Fruit fly (Drosophila melanogaster) whole organism, embryonic: ENCODE data around the gene uif.

ENCODE experiments used
- B-H1 ChIP-seq: fragments of 200-800 bp; sonication (Bioruptor generic); IDR thresholded peaks from 3 replicates; pipeline ENCODE4 v1.3.6; 2022; ENCODE audit warnings: missing biosample characterization, missing genetic modification characterization
- B-H2 ChIP-seq: fragments of 200-800 bp; sonication (Bioruptor generic); optimal IDR thresholded peaks from 2 replicates; lab custom pipeline; 2018; ENCODE audit warnings: missing biosample characterization, mild to moderate bottlenecking, missing genetic modification characterization
- CG12071 ChIP-seq: fragments of 200-800 bp; sonication (Bioruptor generic); optimal IDR thresholded peaks from 3 replicates; lab custom pipeline; 2018; ENCODE audit warnings: missing biosample characterization, mild to moderate bottlenecking, missing genetic modification characterization
- CG13894 ChIP-seq: fragments of 200-800 bp; sonication (Bioruptor generic); optimal IDR thresholded peaks from 3 replicates; lab custom pipeline; 2018; ENCODE audit warnings: missing biosample characterization, mild to moderate bottlenecking, missing genetic modification characterization, moderate library complexity
- CG17829 ChIP-seq: fragments of 200-800 bp; optimal IDR thresholded peaks from 2 replicates; lab custom pipeline; 2019; ENCODE audit warnings: missing biosample characterization, mild to moderate bottlenecking, missing genetic modification characterization, moderate library complexity
- CG2120 ChIP-seq: fragments of 200-800 bp; sonication (Bioruptor generic); optimal IDR thresholded peaks from 3 replicates; lab custom pipeline; 2016; ENCODE audit warnings: missing biosample characterization, missing genetic modification characterization
- CG2129 ChIP-seq: fragments of 200-800 bp; sonication (Bioruptor generic); IDR thresholded peaks from 2 replicates; pipeline ENCODE4 v1.3.6; 2022; ENCODE audit warnings: missing biosample characterization, missing genetic modification characterization; ENCODE audit not compliant: partially characterized antibody
- CG2202 ChIP-seq: fragments of 200-800 bp; sonication (Bioruptor generic); optimal IDR thresholded peaks from 2 replicates; lab custom pipeline; 2018; ENCODE audit warnings: missing biosample characterization, mild to moderate bottlenecking, missing genetic modification characterization
- CG2712 ChIP-seq: fragments of 200-800 bp; optimal IDR thresholded peaks from 3 replicates; lab custom pipeline; 2019; ENCODE audit warnings: missing biosample characterization, mild to moderate bottlenecking, missing genetic modification characterization, moderate library complexity
- CG30020 ChIP-seq: fragments of 200-800 bp; optimal IDR thresholded peaks from 2 replicates; lab custom pipeline; 2019; ENCODE audit warnings: missing biosample characterization, mild to moderate bottlenecking, missing genetic modification characterization, moderate library complexity
- CG7928 ChIP-seq: fragments of 200-800 bp; sonication (Bioruptor generic); optimal IDR thresholded peaks from 2 replicates; lab custom pipeline; 2017; ENCODE audit warnings: missing biosample characterization, mild to moderate bottlenecking, missing genetic modification characterization
- CG8478 ChIP-seq: fragments of >200 bp; optimal IDR thresholded peaks from 2 replicates; lab custom pipeline; 2018
- CG9437 ChIP-seq: fragments of 200-800 bp; sonication (Bioruptor generic); optimal IDR thresholded peaks from 2 replicates; lab custom pipeline; 2018; ENCODE audit warnings: missing biosample characterization, mild to moderate bottlenecking, missing genetic modification characterization
- D ChIP-seq, 2 experiments: fragments of 200-800 bp in 1 of 2; fragments of >200 bp in 1 of 2; sonication (Bioruptor generic) in 1 of 2; optimal IDR thresholded peaks; 2 replicates in 1 of 2; 3 replicates in 1 of 2; lab custom pipeline; 2017; ENCODE audit warnings: mild to moderate bottlenecking in 1 of 2, missing biosample characterization in 1 of 2, missing genetic modification characterization in 1 of 2, missing genetic modification reagents in 1 of 2
- Dbx ChIP-seq: fragments of 200-800 bp; sonication (Bioruptor generic); IDR thresholded peaks from 3 replicates; pipeline ENCODE4 v1.3.6; 2022; ENCODE audit warnings: missing biosample characterization, missing genetic modification characterization
- Hr3 ChIP-seq: fragments of 200-800 bp; sonication (Bioruptor generic); optimal IDR thresholded peaks from 3 replicates; lab custom pipeline; 2016; ENCODE audit warnings: missing biosample characterization, missing genetic modification characterization
- Hr51 ChIP-seq, 2 experiments: fragments of 200-800 bp; sonication (Bioruptor generic); optimal IDR thresholded peaks; 2 replicates in 1 of 2; 3 replicates in 1 of 2; lab custom pipeline; 2016 to 2018; ENCODE audit warnings: missing biosample characterization in 2 of 2, missing genetic modification characterization in 2 of 2, mild to moderate bottlenecking in 1 of 2, moderate library complexity in 1 of 2
- Hr78 ChIP-seq, 2 experiments: fragments of 200-800 bp in 1 of 2; fragments of >200 bp in 1 of 2; sonication (Bioruptor generic) in 1 of 2; optimal IDR thresholded peaks; 2 replicates each; lab custom pipeline; 2017 to 2019; ENCODE audit warnings: missing biosample characterization in 2 of 2, missing genetic modification characterization in 2 of 2, mild to moderate bottlenecking in 1 of 2, moderate library complexity in 1 of 2
- Hsf ChIP-seq: fragments of 200-800 bp; sonication (Bioruptor generic); optimal IDR thresholded peaks from 3 replicates; lab custom pipeline; 2016; ENCODE audit warnings: missing biosample characterization, missing genetic modification characterization
- Lhr ChIP-seq: fragments of 200-800 bp; sonication (Bioruptor generic); optimal IDR thresholded peaks from 3 replicates; lab custom pipeline; 2017; ENCODE audit warnings: mild to moderate bottlenecking, missing biosample characterization, missing genetic modification reagents, missing genetic modification characterization
- Myb ChIP-seq: fragments of 200-800 bp; sonication (Bioruptor generic); optimal IDR thresholded peaks from 2 replicates; lab custom pipeline; 2016; ENCODE audit warnings: missing biosample characterization, missing genetic modification characterization
- Oli ChIP-seq: fragments of 200-800 bp; sonication (Bioruptor generic); optimal IDR thresholded peaks from 2 replicates; lab custom pipeline; 2018; ENCODE audit warnings: missing biosample characterization, mild to moderate bottlenecking, missing genetic modification characterization, moderate library complexity
- YL-1 ChIP-seq: fragments of 200-800 bp; sonication (Bioruptor generic); optimal IDR thresholded peaks from 3 replicates; lab custom pipeline; 2017; ENCODE audit warnings: missing biosample characterization, mild to moderate bottlenecking, missing genetic modification characterization
- ash1 ChIP-seq: fragments of 200-800 bp; sonication (Bioruptor generic); optimal IDR thresholded peaks from 2 replicates; lab custom pipeline; 2018; ENCODE audit warnings: missing biosample characterization, mild to moderate bottlenecking, missing genetic modification characterization
- az2 ChIP-seq: fragments of 200-800 bp; sonication (Bioruptor generic); optimal IDR thresholded peaks from 3 replicates; lab custom pipeline; 2016; ENCODE audit warnings: missing biosample characterization, missing genetic modification characterization
- bcd ChIP-seq: fragments of 200-800 bp; sonication (Bioruptor generic); optimal IDR thresholded peaks from 2 replicates; lab custom pipeline; 2017; ENCODE audit warnings: missing biosample characterization, mild to moderate bottlenecking, missing genetic modification characterization
- chm ChIP-seq: fragments of 200-800 bp; sonication (Bioruptor generic); IDR thresholded peaks from 2 replicates; pipeline ENCODE4 v1.3.6; 2022; ENCODE audit warnings: missing biosample characterization, missing genetic modification characterization
- croc ChIP-seq: fragments of 200-800 bp; sonication (Bioruptor generic); conservative IDR thresholded peaks from 3 replicates; pipeline ENCODE4 v1.3.6; 2022; ENCODE audit warnings: missing biosample characterization, missing genetic modification characterization
- crol ChIP-seq: fragments of 200-800 bp; sonication (Bioruptor generic); IDR thresholded peaks from 2 replicates; pipeline ENCODE4 v1.3.6; 2022; ENCODE audit warnings: missing biosample characterization, missing genetic modification characterization
- eyg ChIP-seq: fragments of 200-800 bp; sonication (Bioruptor generic); optimal IDR thresholded peaks from 3 replicates; lab custom pipeline; 2016; ENCODE audit warnings: missing biosample characterization, missing genetic modification characterization
- fd96Cb ChIP-seq: fragments of 200-800 bp; sonication (Bioruptor generic); optimal IDR thresholded peaks from 2 replicates; lab custom pipeline; 2018; ENCODE audit warnings: missing biosample characterization, mild to moderate bottlenecking, missing genetic modification characterization, moderate library complexity
- gsb-n ChIP-seq: fragments of 200-800 bp; sonication (Bioruptor generic); optimal IDR thresholded peaks from 3 replicates; lab custom pipeline; 2018; ENCODE audit warnings: missing biosample characterization, mild to moderate bottlenecking, missing genetic modification characterization
- hbn ChIP-seq: fragments of 200-800 bp; sonication (Bioruptor generic); IDR thresholded peaks from 2 replicates; pipeline ENCODE4 v1.3.6; 2022; ENCODE audit warnings: missing biosample characterization, missing genetic modification characterization; ENCODE audit not compliant: partially characterized antibody
- kah ChIP-seq: fragments of 200-800 bp; sonication (Bioruptor generic); optimal IDR thresholded peaks from 2 replicates; lab custom pipeline; 2018; ENCODE audit warnings: missing biosample characterization, mild to moderate bottlenecking, missing genetic modification characterization
- knrl ChIP-seq: fragments of 200-800 bp; sonication (Bioruptor generic); IDR thresholded peaks from 3 replicates; pipeline ENCODE4 v1.3.6; 2022; ENCODE audit warnings: missing biosample characterization, missing genetic modification characterization; ENCODE audit not compliant: partially characterized antibody
- mld ChIP-seq: fragments of 200-800 bp; sonication (Bioruptor generic); IDR thresholded peaks from 3 replicates; pipeline ENCODE4 v1.3.6; 2022; ENCODE audit warnings: missing biosample characterization, missing genetic modification characterization; ENCODE audit not compliant: partially characterized antibody
- nom ChIP-seq: fragments of 200-800 bp; sonication (Bioruptor generic); optimal IDR thresholded peaks from 2 replicates; lab custom pipeline; 2017; ENCODE audit warnings: missing biosample characterization, missing genetic modification characterization, mild to moderate bottlenecking, moderate library complexity, missing genetic modification reagents
- p53 ChIP-seq: fragments of 200-800 bp; sonication (Bioruptor generic); optimal IDR thresholded peaks from 2 replicates; lab custom pipeline; 2016; ENCODE audit warnings: missing biosample characterization, missing genetic modification characterization
- pan ChIP-seq, 4 experiments: fragments of >200 bp in 3 of 4; fragments of 200-800 bp in 1 of 4; sonication (Bioruptor generic) in 1 of 4; optimal IDR thresholded peaks in 3 of 4; IDR thresholded peaks in 1 of 4; 2 replicates each; pipeline versions ENCODE4 v1.3.6 to Lab custom; 2017 to 2022; ENCODE audit warnings: missing biosample characterization in 2 of 4, missing genetic modification characterization in 2 of 4, mixed read lengths in 1 of 4
- phol ChIP-seq: fragments of 200-800 bp; sonication (Bioruptor generic); optimal IDR thresholded peaks from 3 replicates; lab custom pipeline; 2018; ENCODE audit warnings: missing biosample characterization, mild to moderate bottlenecking, missing genetic modification characterization, moderate library complexity
- ranshi ChIP-seq: fragments of 200-800 bp; sonication (Bioruptor generic); IDR thresholded peaks from 2 replicates; pipeline ENCODE4 v1.3.6; 2022; ENCODE audit warnings: missing biosample characterization, missing genetic modification characterization
- rib ChIP-seq: fragments of 200-800 bp; sonication (Bioruptor generic); IDR thresholded peaks from 2 replicates; pipeline ENCODE4 v1.3.6; 2022; ENCODE audit warnings: missing biosample characterization, missing genetic modification characterization
- run ChIP-seq: fragments of 200-800 bp; sonication (Bioruptor generic); optimal IDR thresholded peaks from 3 replicates; lab custom pipeline; 2018; ENCODE audit warnings: missing biosample characterization, mild to moderate bottlenecking, missing genetic modification characterization
- scrt ChIP-seq: fragments of 200-800 bp; sonication (Bioruptor generic); optimal IDR thresholded peaks from 2 replicates; lab custom pipeline; 2018; ENCODE audit warnings: missing biosample characterization, mild to moderate bottlenecking, missing genetic modification characterization, moderate library complexity
- tna ChIP-seq: fragments of 200-800 bp; sonication (Bioruptor generic); IDR thresholded peaks from 2 replicates; pipeline ENCODE4 v1.3.6; 2022; ENCODE audit warnings: missing biosample characterization, missing genetic modification characterization; ENCODE audit not compliant: partially characterized antibody
- wek ChIP-seq: fragments of 200-800 bp; sonication (Bioruptor generic); optimal IDR thresholded peaks from 3 replicates; lab custom pipeline; 2018; ENCODE audit warnings: missing biosample characterization, mild to moderate bottlenecking, missing genetic modification characterization, moderate library complexity
- zen2 ChIP-seq: fragments of 200-800 bp; sonication (Bioruptor generic); IDR thresholded peaks from 3 replicates; pipeline ENCODE4 v1.3.6; 2022; ENCODE audit warnings: missing biosample characterization, missing genetic modification characterization; ENCODE audit not compliant: partially characterized antibody

uif gene

dm6 chr2L:6967422-6968012 is 42.6 kb downstream of the uif start, which contains the start of gene Sumo (continued):
- TF ChIP-seq Hr78 (GFP tag; optimal IDR thresholded peaks at IDR 0.05; lab: Kevin White, UChicago): no peak
- no peak for TF ChIP-seq CG7928 (GFP tag; lab: Kevin White, UChicago)
- peak; percentile 96 for TF ChIP-seq hbn (GFP tag; lab: Robert Waterston, UW)
- peak; percentile 22 for TF ChIP-seq CG13894 (tag; lab: Kevin White, UChicago)
- no peak for TF ChIP-seq CG12071 (GFP tag; lab: Kevin White, UChicago)
- TF ChIP-seq mld (GFP tag; lab: Robert Waterston, UW): peak; percentile 100
- TF ChIP-seq run: no peak
- TF ChIP-seq CG8478: no peak
- no peak for TF ChIP-seq D (optimal IDR thresholded peaks at IDR 0.05; lab: Kevin White, UChicago)
- TF ChIP-seq D (GFP tag; optimal IDR thresholded peaks at IDR 0.05; lab: Kevin White, UChicago): no peak
- peak; percentile 17 for TF ChIP-seq Hr3 (GFP tag; lab: Kevin White, UChicago)
- TF ChIP-seq ash1 (GFP tag; lab: Kevin White, UChicago): no peak
- TF ChIP-seq pan (optimal IDR thresholded peaks at IDR 0.05; lab: Kevin White, UChicago): no peak
- peak in 1 of 2 experiments; percentile 43 for TF ChIP-seq pan (GFP tag; optimal IDR thresholded peaks at IDR 0.05 in 1 of 2, IDR thresholded peaks at IDR 0.05 in 1 of 2)
- no peak for TF ChIP-seq Hr51 (GFP tag; optimal IDR thresholded peaks at IDR 0.05; lab: Kevin White, UChicago)
- no peak for TF ChIP-seq fd96Cb (tag; lab: Kevin White, UChicago)
- no peak for TF ChIP-seq CG9437
- TF ChIP-seq Lhr: peak; percentile 15
- peak; percentile 30 for TF ChIP-seq CG2712 (tag; lab: Kevin White, UChicago)
- TF ChIP-seq CG2202 (tag; lab: Kevin White, UChicago): no peak
- peak; percentile 59; the same call in 2 of the 3 replicates for TF ChIP-seq Dbx
- no peak; the same call in 1 of the 2 replicates for TF ChIP-seq ranshi (GFP tag; lab: Robert Waterston, UW)
- peak; percentile 99 for TF ChIP-seq zen2 (GFP tag; lab: Robert Waterston, UW)
- no peak for TF ChIP-seq Hsf
- TF ChIP-seq knrl (GFP tag; lab: Robert Waterston, UW): peak; percentile 99
- TF ChIP-seq CG30020 (tag; lab: Kevin White, UChicago): peak; percentile 69
- peak; percentile 11 for TF ChIP-seq bcd (GFP tag; lab: Kevin White, UChicago)
- TF ChIP-seq CG17829 (tag; lab: Kevin White, UChicago): peak; percentile 32
- TF ChIP-seq phol (tag; lab: Kevin White, UChicago): peak; percentile 66
- no peak for TF ChIP-seq gsb-n (tag; lab: Kevin White, UChicago)
- peak; percentile 9 for TF ChIP-seq az2 (GFP tag; lab: Kevin White, UChicago)
- no peak for TF ChIP-seq eyg (GFP tag; lab: Kevin White, UChicago)
- peak; percentile 93 for TF ChIP-seq CG2129 (GFP tag; lab: Robert Waterston, UW)
- peak; percentile 30 for TF ChIP-seq Oli (tag; lab: Kevin White, UChicago)
- TF ChIP-seq croc: no peak
- peak; percentile 9 for TF ChIP-seq YL-1 (GFP tag; lab: Kevin White, UChicago)
- TF ChIP-seq tna (GFP tag; lab: Robert Waterston, UW): peak; percentile 98

- TF ChIP-seq kah (GFP tag; lab: Kevin White, UChicago) (no peak), CG30020 (tag; lab: Kevin White, UChicago) (peak; percentile 51), p53 (GFP tag; lab: Kevin White, UChicago) (no peak), chm (GFP tag; lab: Robert Waterston, UW) (peak; percentile 40; the same call in 1 of the 2 replicates), B-H2 (GFP tag; lab: Kevin White, UChicago) (no peak), rib (peak; percentile 29; the same call in 1 of the 2 replicates), az2 (GFP tag; lab: Kevin White, UChicago) (no peak), CG2120 (GFP tag; lab: Kevin White, UChicago) (no peak), scrt (no peak), B-H1 (GFP tag; lab: Robert Waterston, UW) (no peak), Myb (GFP tag; lab: Kevin White, UChicago) (no peak), wek (GFP tag; lab: Kevin White, UChicago) (peak; percentile 12), pan (optimal IDR thresholded peaks at IDR 0.05; lab: Kevin White, UChicago) (no peak), pan (GFP tag; optimal IDR thresholded peaks at IDR 0.05 in 1 of 2, IDR thresholded peaks at IDR 0.05 in 1 of 2) (no peak), Hr51 (GFP tag; optimal IDR thresholded peaks at IDR 0.05; lab: Kevin White, UChicago) (no peak), crol (GFP tag; lab: Robert Waterston, UW) (no peak), nom (GFP tag; lab: Kevin White, UChicago) (peak; percentile 55)
These were observed 43.9 kb downstream of the uif start for dm6 chr2L:6966309-6966708.
